Fruit fly (Drosophila melanogaster): ENCODE measurements around the gene CG5938.

The CG5938 gene

dm6 chr3R:27247892-27248291 lies 26.7 kb upstream of the CG5938 start, which contains the start of gene CG5984:
TSS of gene CG5984 (minus strand) at chr3R:27247992.
- TF ChIP-seq kay (GFP tag; ENCODE audit: borderline replicate concordance) (no peak), Crg-1 (GFP tag; optimal IDR thresholded peaks at IDR 0.05) (no peak), tj (GFP tag; optimal IDR thresholded peaks at IDR 0.05) (no peak), cnc (optimal IDR thresholded peaks at IDR 0.05) (no peak), CG33017 (tag; optimal IDR thresholded peaks at IDR 0.05) (no peak), CG5204 (GFP tag; optimal IDR thresholded peaks at IDR 0.05) (no peak), CG14711 (tag; optimal IDR thresholded peaks at IDR 0.05) (no peak), Hr96 (GFP tag; optimal IDR thresholded peaks at IDR 0.05) (no peak), pad (GFP tag; optimal IDR thresholded peaks at IDR 0.05) (no peak), toe (GFP tag; optimal IDR thresholded peaks at IDR 0.05) (no peak), CG7101 (tag; optimal IDR thresholded peaks at IDR 0.05) (no peak), CG11617 (GFP tag; optimal IDR thresholded peaks at IDR 0.05) (no peak)

DNA sequence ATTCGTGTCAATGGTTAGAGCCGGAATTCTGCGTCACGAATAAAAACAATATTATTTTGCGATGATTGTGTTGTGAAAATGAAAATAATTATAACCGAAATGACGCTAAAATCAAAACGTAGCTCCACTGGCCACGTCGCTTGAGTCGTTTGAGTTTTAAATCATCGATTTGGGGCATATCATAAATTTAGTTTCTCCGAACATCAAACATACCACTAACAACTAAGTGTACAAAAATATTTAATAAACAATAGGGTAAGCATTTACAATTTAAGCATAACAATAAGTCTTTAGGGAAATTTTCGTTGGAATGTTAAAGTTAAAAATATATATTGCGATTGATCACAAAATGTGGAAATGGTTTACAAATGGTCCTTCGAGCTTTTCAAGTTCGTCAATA lies 23.7 kb upstream of the CG5938 start, which contains the start of the genes TTLL6B and TfIIA-L:
TSS of gene TTLL6B (minus strand) at position 101 of the 400 bp plus-strand sequence.
TSS of gene TfIIA-L (plus strand) at position 206 of the 400 bp plus-strand sequence.
- TF ChIP-seq CG11617 (GFP tag; optimal IDR thresholded peaks at IDR 0.05) (no peak), tj (GFP tag; optimal IDR thresholded peaks at IDR 0.05) (no peak), Hr96 (GFP tag; optimal IDR thresholded peaks at IDR 0.05) (no peak), bab1 (GFP tag; optimal IDR thresholded peaks at IDR 0.05) (no peak), Clk (GFP tag; optimal IDR thresholded peaks at IDR 0.05) (no peak), cnc (optimal IDR thresholded peaks at IDR 0.05) (no peak), cic (GFP tag; optimal IDR thresholded peaks at IDR 0.05) (no peak), CG14711 (tag; optimal IDR thresholded peaks at IDR 0.05) (no peak), toe (GFP tag; optimal IDR thresholded peaks at IDR 0.05) (no peak), CG7045 (GFP tag; optimal IDR thresholded peaks at IDR 0.05) (no peak), kay (GFP tag; ENCODE audit: borderline replicate concordance) (no peak), Mnt (GFP tag; optimal IDR thresholded peaks at IDR 0.05) (no peak), CG1620 (GFP tag; optimal IDR thresholded peaks at IDR 0.05) (no peak), CG5204 (GFP tag; optimal IDR thresholded peaks at IDR 0.05) (no peak), ovo (GFP tag; optimal IDR thresholded peaks at IDR 0.05) (no peak), CG12768 (GFP tag; optimal IDR thresholded peaks at IDR 0.05) (no peak)

DNA sequence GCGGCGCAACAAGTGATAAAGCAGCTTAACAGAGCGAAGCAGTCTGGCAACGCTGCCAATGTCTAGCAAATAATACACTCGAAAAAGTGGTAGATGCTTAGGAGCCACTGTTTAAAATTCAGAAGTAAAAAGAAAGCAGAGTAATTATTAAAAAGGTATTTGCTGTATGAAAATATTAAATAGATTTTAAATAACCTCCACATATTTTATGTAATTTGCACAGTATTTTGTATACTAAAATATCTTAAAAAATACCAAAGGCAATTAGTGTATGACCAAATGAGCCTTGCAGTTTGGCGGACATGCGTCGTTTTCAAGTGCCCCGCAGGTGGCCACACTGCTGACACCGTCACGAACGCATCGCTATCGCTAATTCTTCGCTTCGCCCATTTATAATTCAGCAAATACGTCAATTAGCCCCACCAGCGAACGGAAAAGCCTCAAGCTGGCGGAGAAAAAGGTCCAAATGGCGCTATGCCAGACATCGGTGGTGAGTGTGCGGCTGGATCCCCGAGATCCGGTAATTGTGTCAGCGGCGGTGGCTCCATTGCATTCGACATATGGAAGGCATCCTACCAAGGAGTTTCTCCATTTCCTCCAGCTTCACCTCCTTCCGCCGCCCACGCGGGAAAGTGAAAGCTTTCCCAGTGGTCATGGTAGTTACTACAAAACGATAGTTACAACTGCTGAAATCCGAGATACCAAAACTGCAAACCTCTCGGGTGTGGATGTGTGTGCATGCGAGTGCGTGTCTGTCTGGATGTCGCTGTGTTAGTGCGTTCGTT lies 21.3 kb upstream of the CG5938 start, which contains the start of gene pll:
TSS of gene pll (minus strand) at position 47 of the 785 bp plus-strand sequence.
- TF ChIP-seq toe (GFP tag; optimal IDR thresholded peaks at IDR 0.05) (peak; percentile 86), cnc (optimal IDR thresholded peaks at IDR 0.05) (no peak), CG14711 (tag; optimal IDR thresholded peaks at IDR 0.05) (peak; percentile 82), CG11617 (GFP tag; optimal IDR thresholded peaks at IDR 0.05) (peak; percentile 83), CG33017 (tag; optimal IDR thresholded peaks at IDR 0.05) (peak; percentile 83), tj (GFP tag; optimal IDR thresholded peaks at IDR 0.05) (peak; percentile 48), CG1620 (GFP tag; optimal IDR thresholded peaks at IDR 0.05) (peak; percentile 83), ovo (GFP tag; optimal IDR thresholded peaks at IDR 0.05) (peak; percentile 32), Clk (GFP tag; optimal IDR thresholded peaks at IDR 0.05) (peak; percentile 55), bab1 (GFP tag; optimal IDR thresholded peaks at IDR 0.05) (peak; percentile 89), Mnt (GFP tag; optimal IDR thresholded peaks at IDR 0.05) (peak; percentile 70), cic (GFP tag; optimal IDR thresholded peaks at IDR 0.05) (peak; percentile 12), Crg-1 (GFP tag; optimal IDR thresholded peaks at IDR 0.05) (peak; percentile 49), Hr96 (GFP tag; optimal IDR thresholded peaks at IDR 0.05) (peak; percentile 80), CG7045 (GFP tag; optimal IDR thresholded peaks at IDR 0.05) (peak; percentile 78), pad (GFP tag; optimal IDR thresholded peaks at IDR 0.05) (peak; percentile 51), CG12768 (GFP tag; optimal IDR thresholded peaks at IDR 0.05) (peak; percentile 55), CG7101 (tag; optimal IDR thresholded peaks at IDR 0.05) (peak; percentile 88), kay (GFP tag; ENCODE audit: borderline replicate concordance) (no peak), CG5204 (GFP tag; optimal IDR thresholded peaks at IDR 0.05) (peak; percentile 90)

DNA sequence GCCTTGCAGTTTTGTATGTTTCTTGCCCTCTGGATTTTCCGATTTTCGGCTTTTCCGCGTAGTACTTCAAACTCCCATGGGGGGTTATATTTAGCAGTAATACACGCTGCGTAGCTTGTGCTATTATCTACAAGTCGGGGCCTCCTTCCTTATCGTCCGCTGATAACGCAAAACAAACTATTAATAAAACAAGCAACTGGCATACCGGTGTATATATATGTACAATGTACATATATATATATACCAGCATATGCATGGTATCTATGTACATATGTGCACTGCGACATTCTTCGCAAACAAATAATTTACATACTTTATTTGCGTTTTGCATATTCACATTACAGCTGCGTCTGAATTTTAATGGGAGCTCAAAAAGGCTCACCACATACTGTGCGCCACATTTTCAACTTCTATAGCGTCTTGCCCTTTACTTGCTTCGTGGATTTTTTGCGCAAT lies 20.6 kb upstream of the CG5938 start:
- TF ChIP-seq Crg-1 (GFP tag; optimal IDR thresholded peaks at IDR 0.05): no peak
- no peak for TF ChIP-seq CG7045 (GFP tag; optimal IDR thresholded peaks at IDR 0.05)
- no peak for TF ChIP-seq cic (GFP tag; optimal IDR thresholded peaks at IDR 0.05)
- TF ChIP-seq Mnt (GFP tag; optimal IDR thresholded peaks at IDR 0.05): no peak
- peak; percentile 32 for TF ChIP-seq CG33017 (tag; optimal IDR thresholded peaks at IDR 0.05)
- peak; percentile 21 for TF ChIP-seq CG14711 (tag; optimal IDR thresholded peaks at IDR 0.05)
- TF ChIP-seq tj (GFP tag; optimal IDR thresholded peaks at IDR 0.05): no peak

DNA sequence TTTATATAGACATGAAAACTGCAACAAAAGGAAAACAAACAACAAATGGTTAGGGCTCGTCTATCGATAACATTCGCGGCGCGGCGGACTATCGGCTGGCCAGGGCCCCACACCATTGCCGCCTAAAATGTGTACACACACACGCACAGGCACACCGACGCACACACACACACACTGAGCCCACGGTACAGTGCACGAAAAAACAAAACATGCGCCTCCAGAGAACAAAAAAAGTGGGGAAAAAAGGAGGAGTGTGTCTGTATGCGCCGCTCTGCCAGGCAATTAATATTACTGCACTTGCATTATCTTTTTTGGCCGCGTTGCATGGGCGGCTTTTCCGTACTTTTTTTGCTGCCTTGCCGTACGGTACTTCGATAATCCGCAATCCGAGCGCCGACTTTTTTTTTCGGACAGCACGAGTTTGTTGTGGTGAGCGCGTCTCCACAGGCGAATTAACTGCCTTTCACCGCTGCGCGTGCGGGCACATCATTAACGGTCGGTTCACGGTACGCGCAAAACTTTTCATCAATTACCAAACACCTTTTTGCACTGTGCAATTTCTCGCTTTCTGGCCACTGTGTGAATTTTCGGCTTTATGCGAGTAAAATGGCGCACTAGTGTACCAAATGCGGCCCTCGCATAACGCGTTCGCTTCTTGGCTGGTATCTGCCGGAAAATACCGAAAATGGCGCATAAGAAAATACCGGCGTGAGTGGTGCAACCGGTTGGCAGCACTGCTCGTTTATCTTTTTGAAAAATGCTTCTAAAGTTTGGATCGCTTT lies 11.0 kb upstream of the CG5938 start, which contains the start of gene woc:
TSS of gene woc (minus strand) at position 622 of the 782 bp plus-strand sequence.
- peak; percentile 79 for TF ChIP-seq CG11617 (GFP tag; optimal IDR thresholded peaks at IDR 0.05)
- TF ChIP-seq Clk (GFP tag; optimal IDR thresholded peaks at IDR 0.05): no peak
- TF ChIP-seq CG14711 (tag; optimal IDR thresholded peaks at IDR 0.05): peak; percentile 2
- TF ChIP-seq pad (GFP tag; optimal IDR thresholded peaks at IDR 0.05): peak; percentile 58
- no peak for TF ChIP-seq cnc (optimal IDR thresholded peaks at IDR 0.05)
- TF ChIP-seq CG7045 (GFP tag; optimal IDR thresholded peaks at IDR 0.05): peak; percentile 55
- TF ChIP-seq bab1 (GFP tag; optimal IDR thresholded peaks at IDR 0.05): peak; percentile 29
- no peak for TF ChIP-seq kay (GFP tag; ENCODE audit: borderline replicate concordance)
- TF ChIP-seq tj (GFP tag; optimal IDR thresholded peaks at IDR 0.05): peak; percentile 63
- TF ChIP-seq CG12768 (GFP tag; optimal IDR thresholded peaks at IDR 0.05): peak; percentile 66
- no peak for TF ChIP-seq CG5204 (GFP tag; optimal IDR thresholded peaks at IDR 0.05)
- no peak for TF ChIP-seq Crg-1 (GFP tag; optimal IDR thresholded peaks at IDR 0.05)
- TF ChIP-seq CG33017 (tag; optimal IDR thresholded peaks at IDR 0.05): peak; percentile 56
- TF ChIP-seq Hr96 (GFP tag; optimal IDR thresholded peaks at IDR 0.05): peak; percentile 79
- TF ChIP-seq CG1620 (GFP tag; optimal IDR thresholded peaks at IDR 0.05): no peak
- TF ChIP-seq CG7101 (tag; optimal IDR thresholded peaks at IDR 0.05): peak; percentile 39
- TF ChIP-seq cic (GFP tag; optimal IDR thresholded peaks at IDR 0.05): peak; percentile 39
- peak; percentile 68 for TF ChIP-seq Mnt (GFP tag; optimal IDR thresholded peaks at IDR 0.05)
- TF ChIP-seq ovo (GFP tag; optimal IDR thresholded peaks at IDR 0.05): peak; percentile 74
- no peak for TF ChIP-seq toe (GFP tag; optimal IDR thresholded peaks at IDR 0.05)

Measured in whole organism, adult.